Worm (Caenorhabditis elegans) whole organism, L3 larva: ENCODE results near the gene sra-33.

ENCODE experiments used
- elt-1 ChIP-seq: fragments of 150-350 bp; optimal IDR thresholded peaks from 2 replicates; lab custom pipeline; 2014; ENCODE audit warnings: missing biosample characterization, missing genetic modification characterization
- jun-1 ChIP-seq: fragments of 150-350 bp; optimal IDR thresholded peaks from 2 replicates; lab custom pipeline; 2014; ENCODE audit warnings: missing biosample characterization, missing genetic modification reagents, missing genetic modification characterization
- lin-15B ChIP-seq: fragments of 150-350 bp; optimal IDR thresholded peaks from 2 replicates; lab custom pipeline; 2014; ENCODE audit warnings: missing biosample characterization, missing genetic modification characterization
- nhr-12 ChIP-seq: fragments of 150-350 bp; optimal IDR thresholded peaks from 2 replicates; lab custom pipeline; 2014; ENCODE audit warnings: missing biosample characterization, missing genetic modification characterization
- nhr-237 ChIP-seq: fragments of 150-350 bp; optimal IDR thresholded peaks from 2 replicates; lab custom pipeline; 2014; ENCODE audit warnings: missing biosample characterization, missing genetic modification characterization
- nhr-28 ChIP-seq: fragments of 150-350 bp; optimal IDR thresholded peaks from 2 replicates; lab custom pipeline; 2014; ENCODE audit warnings: missing biosample characterization, missing genetic modification characterization
- nhr-67 ChIP-seq: fragments of 150-350 bp; optimal IDR thresholded peaks from 2 replicates; lab custom pipeline; 2014; ENCODE audit warnings: missing biosample characterization, missing genetic modification characterization
- nhr-77 ChIP-seq: fragments of 150-350 bp; optimal IDR thresholded peaks from 2 replicates; lab custom pipeline; 2014; ENCODE audit warnings: missing biosample characterization, missing genetic modification characterization
- pha-4 ChIP-seq: fragments of 150-350 bp; optimal IDR thresholded peaks from 2 replicates; lab custom pipeline; 2014; ENCODE audit warnings: missing biosample characterization, missing genetic modification reagents, missing genetic modification characterization
- snpc-4 ChIP-seq: fragments of 150-350 bp; optimal IDR thresholded peaks from 2 replicates; lab custom pipeline; 2014; ENCODE audit warnings: missing biosample characterization, missing genetic modification characterization
- tbx-2 ChIP-seq: sonication (generic microtip); optimal IDR thresholded peaks from 2 replicates; lab custom pipeline; 2016; ENCODE audit warnings: mild to moderate bottlenecking, missing genetic modification characterization, missing compliant biosample characterization
- unc-39 ChIP-seq: sonication (generic microtip); optimal IDR thresholded peaks from 4 replicates; lab custom pipeline; 2017; ENCODE audit warnings: missing biosample characterization, missing genetic modification characterization
- zag-1 ChIP-seq: fragments of 150-350 bp; optimal IDR thresholded peaks from 2 replicates; lab custom pipeline; 2014; ENCODE audit warnings: missing biosample characterization, missing genetic modification characterization
- ztf-11 ChIP-seq: fragments of 150-350 bp; optimal IDR thresholded peaks from 2 replicates; lab custom pipeline; 2014; ENCODE audit warnings: missing biosample characterization, missing genetic modification characterization

- TF ChIP-seq nhr-237 (tag; lab: Kevin White, UChicago) (no peak), nhr-77 (tag; lab: Kevin White, UChicago) (no peak), snpc-4 (tag; lab: Kevin White, UChicago) (no peak), tbx-2 (tag; lab: Kevin White, UChicago) (no peak), pha-4 (tag; lab: Kevin White, UChicago) (no peak), unc-39 (tag; lab: Kevin White, UChicago) (no peak), zag-1 (tag; lab: Kevin White, UChicago) (no peak), nhr-28 (tag; lab: Kevin White, UChicago) (no peak), nhr-12 (no peak), lin-15B (no peak), nhr-67 (no peak), ztf-11 (tag; lab: Kevin White, UChicago) (no peak), jun-1 (tag; lab: Kevin White, UChicago) (no peak), elt-1 (tag; lab: Kevin White, UChicago) (no peak)
These were observed 42.3 kb upstream of the sra-33 start for ce11 chrII:4579375-4579774.
